Fruit fly (Drosophila melanogaster) whole organism, embryonic: Measurements from ENCODE around the gene Snx1.

Experiments used
- CG10979 ChIP-seq: fragments of 200-800 bp; sonication (Bioruptor generic); optimal IDR thresholded peaks from 2 replicates; lab custom pipeline; 2018; ENCODE audit warnings: missing biosample characterization, mild to moderate bottlenecking, missing genetic modification characterization, moderate library complexity
- CG11398 ChIP-seq: fragments of 200-800 bp; sonication (Bioruptor generic); optimal IDR thresholded peaks from 2 replicates; lab custom pipeline; 2016; ENCODE audit warnings: missing biosample characterization, missing genetic modification characterization
- CG11456 ChIP-seq: fragments of 200-800 bp; sonication (Bioruptor generic); IDR thresholded peaks from 3 replicates; pipeline ENCODE4 v1.3.6; 2022; ENCODE audit warnings: missing biosample characterization, missing genetic modification characterization
- CG12219 ChIP-seq: fragments of 200-800 bp; sonication (Bioruptor generic); optimal IDR thresholded peaks from 3 replicates; lab custom pipeline; 2018; ENCODE audit warnings: missing biosample characterization, mild to moderate bottlenecking, missing genetic modification characterization
- CG13296 ChIP-seq: fragments of 200-800 bp; sonication (Bioruptor generic); optimal IDR thresholded peaks from 3 replicates; lab custom pipeline; 2018; ENCODE audit warnings: missing biosample characterization, mild to moderate bottlenecking, missing genetic modification characterization
- CG1529 ChIP-seq: fragments of 200-800 bp; sonication (Bioruptor generic); optimal IDR thresholded peaks from 3 replicates; lab custom pipeline; 2018; ENCODE audit warnings: missing biosample characterization, missing genetic modification characterization
- CG17361 ChIP-seq: fragments of 200-800 bp; sonication (Bioruptor generic); IDR thresholded peaks from 3 replicates; pipeline ENCODE4 v1.3.6; 2022; ENCODE audit warnings: missing biosample characterization, missing genetic modification characterization
- CG18011 ChIP-seq: fragments of 200-800 bp; sonication (Bioruptor generic); optimal IDR thresholded peaks from 2 replicates; lab custom pipeline; 2017; ENCODE audit warnings: missing biosample characterization, missing genetic modification characterization, mild to moderate bottlenecking, moderate library complexity, missing genotype
- CG18476 ChIP-seq: fragments of 200-800 bp; sonication (Bioruptor generic); optimal IDR thresholded peaks from 2 replicates; lab custom pipeline; 2016; ENCODE audit warnings: missing biosample characterization, mild to moderate bottlenecking, missing genetic modification characterization
- CG2678 ChIP-seq: fragments of 200-800 bp; sonication (Bioruptor generic); optimal IDR thresholded peaks from 3 replicates; lab custom pipeline; 2019; ENCODE audit warnings: missing biosample characterization, mild to moderate bottlenecking, missing genetic modification characterization, moderate library complexity
- CG31365 ChIP-seq: fragments of 200-800 bp; sonication (Bioruptor generic); optimal IDR thresholded peaks from 2 replicates; lab custom pipeline; 2018; ENCODE audit warnings: missing biosample characterization, mild to moderate bottlenecking, missing genetic modification characterization
- CG32532 ChIP-seq: fragments of 200-800 bp; sonication (Bioruptor generic); IDR thresholded peaks from 2 replicates; pipeline ENCODE4 v1.3.6; 2022; ENCODE audit warnings: missing biosample characterization, missing genetic modification characterization
- CG6813 ChIP-seq: fragments of 200-800 bp; sonication (Bioruptor generic); optimal IDR thresholded peaks from 2 replicates; lab custom pipeline; 2017; ENCODE audit warnings: missing biosample characterization, missing genetic modification characterization, mild to moderate bottlenecking, moderate library complexity, missing genetic modification reagents
- CG8478 ChIP-seq: fragments of >200 bp; optimal IDR thresholded peaks from 2 replicates; lab custom pipeline; 2018
- Dll ChIP-seq: fragments of 200-800 bp; sonication (Bioruptor generic); IDR thresholded peaks from 4 replicates; pipeline ENCODE4 v1.3.6; 2022; ENCODE audit warnings: missing biosample characterization, missing genetic modification characterization; ENCODE audit not compliant: partially characterized antibody
- Dref ChIP-seq: fragments of 200-800 bp; sonication (Bioruptor generic); IDR thresholded peaks from 2 replicates; pipeline ENCODE4 v1.3.6; 2022; ENCODE audit warnings: missing biosample characterization, missing genetic modification characterization
- Drgx ChIP-seq: fragments of 200-800 bp; sonication (Bioruptor generic); IDR thresholded peaks from 2 replicates; pipeline ENCODE4 v1.3.6; 2022; ENCODE audit warnings: missing biosample characterization, missing genetic modification characterization
- Gug ChIP-seq: fragments of 200-800 bp; sonication (Bioruptor generic); IDR thresholded peaks from 4 replicates; pipeline ENCODE4 v1.3.6; 2022; ENCODE audit warnings: missing biosample characterization, missing genetic modification characterization
- Lim3 ChIP-seq: fragments of 200-800 bp; sonication (Bioruptor generic); IDR thresholded peaks from 2 replicates; pipeline ENCODE4 v1.3.6; 2022; ENCODE audit warnings: missing biosample characterization, missing genetic modification characterization
- Mad ChIP-seq: fragments of 200-800 bp; sonication (Bioruptor generic); optimal IDR thresholded peaks from 2 replicates; lab custom pipeline; 2016; ENCODE audit warnings: missing biosample characterization, missing genetic modification characterization
- Mes4 ChIP-seq: fragments of 200-800 bp; sonication (Bioruptor generic); optimal IDR thresholded peaks from 2 replicates; lab custom pipeline; 2016; ENCODE audit warnings: missing biosample characterization, missing genetic modification characterization
- Myb ChIP-seq: fragments of 200-800 bp; sonication (Bioruptor generic); optimal IDR thresholded peaks from 2 replicates; lab custom pipeline; 2016; ENCODE audit warnings: missing biosample characterization, missing genetic modification characterization
- Oaz ChIP-seq: fragments of 200-800 bp; sonication (Bioruptor generic); IDR thresholded peaks from 2 replicates; pipeline ENCODE4 v1.3.6; 2022; ENCODE audit warnings: missing biosample characterization, missing genetic modification characterization
- Ptx1 ChIP-seq: fragments of 200-800 bp; sonication (Bioruptor generic); IDR thresholded peaks from 2 replicates; pipeline ENCODE4 v1.3.6; 2022; ENCODE audit warnings: missing biosample characterization, missing genetic modification characterization
- Sry-β ChIP-seq: fragments of 200-800 bp; sonication (Bioruptor generic); optimal IDR thresholded peaks from 2 replicates; lab custom pipeline; 2018; ENCODE audit warnings: missing biosample characterization, mild to moderate bottlenecking, missing genetic modification characterization, moderate library complexity
- Xrp1 ChIP-seq: fragments of 200-800 bp; sonication (Bioruptor generic); IDR thresholded peaks from 2 replicates; pipeline ENCODE4 v1.3.6; 2022; ENCODE audit warnings: missing biosample characterization, missing genetic modification characterization
- cato ChIP-seq: fragments of 200-800 bp; sonication (Bioruptor generic); optimal IDR thresholded peaks from 2 replicates; lab custom pipeline; 2016; ENCODE audit warnings: missing biosample characterization, missing genetic modification characterization, borderline replicate concordance
- caup ChIP-seq: fragments of 200-800 bp; sonication (Bioruptor generic); optimal IDR thresholded peaks from 3 replicates; lab custom pipeline; 2017; ENCODE audit warnings: missing biosample characterization, mild to moderate bottlenecking, missing genetic modification characterization, moderate library complexity; ENCODE audit not compliant: severe bottlenecking
- dimm ChIP-seq: fragments of 200-800 bp; sonication (Bioruptor generic); IDR thresholded peaks from 2 replicates; pipeline ENCODE4 v1.3.6; 2022; ENCODE audit warnings: missing biosample characterization, missing genetic modification characterization
- fd64A ChIP-seq: fragments of 200-800 bp; sonication (Bioruptor generic); optimal IDR thresholded peaks from 3 replicates; lab custom pipeline; 2018; ENCODE audit warnings: missing biosample characterization, mild to moderate bottlenecking, missing genetic modification characterization
- gcm ChIP-seq: fragments of 200-800 bp; sonication (Bioruptor generic); optimal IDR thresholded peaks from 2 replicates; lab custom pipeline; 2019; ENCODE audit warnings: missing biosample characterization, mild to moderate bottlenecking, missing genetic modification characterization, moderate library complexity
- gem ChIP-seq: fragments of 200-800 bp; sonication (Bioruptor generic); optimal IDR thresholded peaks from 2 replicates; lab custom pipeline; 2019; ENCODE audit warnings: missing biosample characterization, mild to moderate bottlenecking, missing genetic modification characterization, moderate library complexity
- hb ChIP-seq: fragments of 200-800 bp; sonication (Bioruptor generic); IDR thresholded peaks from 3 replicates; pipeline ENCODE4 v1.3.6; 2022; ENCODE audit warnings: missing biosample characterization, missing genetic modification characterization; ENCODE audit not compliant: partially characterized antibody
- hbn ChIP-seq: fragments of 200-800 bp; sonication (Bioruptor generic); IDR thresholded peaks from 2 replicates; pipeline ENCODE4 v1.3.6; 2022; ENCODE audit warnings: missing biosample characterization, missing genetic modification characterization; ENCODE audit not compliant: partially characterized antibody
- jumu ChIP-seq: fragments of 200-800 bp; sonication (Bioruptor generic); optimal IDR thresholded peaks from 3 replicates; lab custom pipeline; 2016; ENCODE audit warnings: missing biosample characterization, missing genetic modification characterization
- kay ChIP-seq: fragments of 200-800 bp; sonication (Bioruptor generic); optimal IDR thresholded peaks from 2 replicates; lab custom pipeline; 2016; ENCODE audit warnings: missing biosample characterization, missing genetic modification characterization
- kni ChIP-seq: fragments of 200-800 bp; sonication (Bioruptor generic); optimal IDR thresholded peaks from 3 replicates; lab custom pipeline; 2017; ENCODE audit warnings: mild to moderate bottlenecking, missing biosample characterization, missing genetic modification reagents, missing genetic modification characterization
- nmo ChIP-seq: fragments of 200-800 bp; sonication (Bioruptor generic); optimal IDR thresholded peaks from 2 replicates; lab custom pipeline; 2018; ENCODE audit warnings: missing biosample characterization, mild to moderate bottlenecking, missing genetic modification characterization, moderate library complexity
- odd ChIP-seq: fragments of 200-800 bp; sonication (Bioruptor generic); optimal IDR thresholded peaks from 2 replicates; lab custom pipeline; 2017; ENCODE audit warnings: missing biosample characterization, mild to moderate bottlenecking, missing genetic modification characterization
- pan ChIP-seq, 4 experiments: fragments of >200 bp in 3 of 4; fragments of 200-800 bp in 1 of 4; sonication (Bioruptor generic) in 1 of 4; optimal IDR thresholded peaks in 3 of 4; IDR thresholded peaks in 1 of 4; 2 replicates each; pipeline versions ENCODE4 v1.3.6 to Lab custom; 2017 to 2022; ENCODE audit warnings: missing biosample characterization in 2 of 4, missing genetic modification characterization in 2 of 4, mixed read lengths in 1 of 4
- pb ChIP-seq: fragments of 200-800 bp; sonication (Bioruptor generic); optimal IDR thresholded peaks from 3 replicates; lab custom pipeline; 2016; ENCODE audit warnings: missing biosample characterization, missing genetic modification characterization
- prd ChIP-seq, 3 experiments: fragments of >200 bp in 2 of 3; fragments of 200-800 bp in 1 of 3; sonication (Bioruptor generic) in 1 of 3; optimal IDR thresholded peaks in 2 of 3; IDR thresholded peaks in 1 of 3; 2 replicates in 2 of 3; 3 replicates in 1 of 3; pipeline versions ENCODE4 v1.3.6 to Lab custom; 2017 to 2022; ENCODE audit warnings: missing biosample characterization in 1 of 3, missing genetic modification characterization in 1 of 3
- salm ChIP-seq: fragments of 200-800 bp; sonication (Bioruptor generic); optimal IDR thresholded peaks from 2 replicates; lab custom pipeline; 2018; ENCODE audit warnings: missing biosample characterization, mild to moderate bottlenecking, missing genetic modification characterization
- scrt ChIP-seq: fragments of 200-800 bp; sonication (Bioruptor generic); optimal IDR thresholded peaks from 2 replicates; lab custom pipeline; 2018; ENCODE audit warnings: missing biosample characterization, mild to moderate bottlenecking, missing genetic modification characterization, moderate library complexity
- sens ChIP-seq: fragments of 200-800 bp; sonication (Bioruptor generic); peaks from one replicate; lab custom pipeline; 2016; ENCODE audit warnings: missing biosample characterization, missing genetic modification characterization
- sqz ChIP-seq: fragments of 200-800 bp; sonication (Bioruptor generic); optimal IDR thresholded peaks from 3 replicates; lab custom pipeline; 2018; ENCODE audit warnings: missing biosample characterization, mild to moderate bottlenecking, missing genetic modification characterization
- stwl ChIP-seq: fragments of 200-800 bp; sonication (Bioruptor generic); optimal IDR thresholded peaks from 3 replicates; lab custom pipeline; 2018; ENCODE audit warnings: missing biosample characterization, mild to moderate bottlenecking, missing genetic modification characterization, moderate library complexity
- tio ChIP-seq: fragments of 200-800 bp; sonication (Bioruptor generic); optimal IDR thresholded peaks from 2 replicates; lab custom pipeline; 2017; ENCODE audit warnings: missing biosample characterization, missing genetic modification characterization, inconsistent platforms
- twi ChIP-seq: fragments of 200-800 bp; optimal IDR thresholded peaks from 2 replicates; lab custom pipeline; 2019; ENCODE audit warnings: missing biosample characterization, mild to moderate bottlenecking, missing genetic modification characterization, moderate library complexity
- z ChIP-seq: fragments of 200-800 bp; sonication (Bioruptor generic); IDR thresholded peaks from 3 replicates; pipeline ENCODE4 v1.3.6; 2022; ENCODE audit warnings: missing biosample characterization, missing genetic modification characterization

Snx1 gene

DNA sequence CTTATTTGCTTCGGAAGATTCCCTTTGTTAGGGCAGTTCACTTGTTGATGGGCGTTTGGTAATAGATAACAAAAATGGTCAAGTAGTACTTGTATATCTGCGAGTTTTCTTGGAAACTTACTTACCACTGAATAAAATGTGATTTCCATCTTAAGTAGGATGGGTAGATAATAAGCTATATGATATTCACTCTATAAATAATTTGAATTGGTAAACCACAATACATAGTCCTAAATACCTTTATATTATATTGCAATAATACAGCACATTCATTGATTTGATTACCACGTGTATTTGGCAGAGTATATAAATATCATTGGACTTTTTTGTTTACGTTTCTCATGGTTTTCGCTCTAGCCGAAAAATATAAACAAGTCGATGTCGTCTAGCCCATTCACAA lies 26.5 kb downstream of the Snx1 start (continued):
- TF ChIP-seq CG31365 (tag; lab: Kevin White, UChicago) (no peak), z (GFP tag; lab: Robert Waterston, UW) (no peak), CG13296 (GFP tag; lab: Kevin White, UChicago) (peak; percentile 69), hbn (GFP tag; lab: Robert Waterston, UW) (no peak), nmo (peak; percentile 70), sqz (GFP tag; lab: Kevin White, UChicago) (no peak), Mes4 (GFP tag; lab: Kevin White, UChicago) (no peak), stwl (tag; lab: Kevin White, UChicago) (no peak), CG11456 (GFP tag; lab: Robert Waterston, UW) (0 out of 3 replicates have a peak, but pooled peaks have one; percentile 62), gcm (GFP tag; lab: Kevin White, UChicago) (peak; percentile 3), CG6813 (GFP tag; lab: Kevin White, UChicago) (peak; percentile 30), sens (peak; percentile 88), CG2678 (tag; lab: Kevin White, UChicago) (peak; percentile 84), prd (optimal IDR thresholded peaks at IDR 0.05; lab: Kevin White, UChicago) (no peak), prd (GFP tag; IDR thresholded peaks at IDR 0.05; lab: Robert Waterston, UW) (no peak), kay (GFP tag; lab: Kevin White, UChicago) (peak; percentile 11), Gug (GFP tag; lab: Robert Waterston, UW) (peak; percentile 10; the same call in 1 of the 4 replicates), fd64A (no peak), Lim3 (GFP tag; lab: Robert Waterston, UW) (no peak), Sry-β (GFP tag; lab: Kevin White, UChicago) (no peak), Dref (GFP tag; lab: Robert Waterston, UW) (no peak), scrt (GFP tag; lab: Kevin White, UChicago) (peak; percentile 21), CG12219 (GFP tag; lab: Kevin White, UChicago) (peak; percentile 24), salm (tag; lab: Kevin White, UChicago) (peak; percentile 24), Drgx (GFP tag; lab: Robert Waterston, UW) (no peak), Ptx1 (GFP tag; lab: Robert Waterston, UW) (peak; percentile 82), CG10979 (tag; lab: Kevin White, UChicago) (peak; percentile 58), Mad (GFP tag; lab: Kevin White, UChicago) (peak; percentile 4), jumu (GFP tag; lab: Kevin White, UChicago) (peak; percentile 5), pb (GFP tag; lab: Kevin White, UChicago) (no peak), CG18476 (GFP tag; lab: Kevin White, UChicago) (peak; percentile 6), CG18011 (peak; percentile 38), twi (tag; lab: Kevin White, UChicago) (no peak), Xrp1 (GFP tag; lab: Robert Waterston, UW) (peak; percentile 39; the same call in 1 of the 2 replicates), kni (no peak), CG8478 (lab: Kevin White, UChicago) (no peak), CG1529 (GFP tag; lab: Kevin White, UChicago) (no peak), cato (GFP tag; lab: Kevin White, UChicago) (peak; percentile 10), pan (optimal IDR thresholded peaks at IDR 0.05; lab: Kevin White, UChicago) (no peak), pan (GFP tag; optimal IDR thresholded peaks at IDR 0.05 in 1 of 2, IDR thresholded peaks at IDR 0.05 in 1 of 2) (peak in 1 of 2 experiments; percentile 72), CG32532 (peak; percentile 58; the same call in 1 of the 2 replicates), odd (GFP tag; lab: Kevin White, UChicago) (peak; percentile 30), Oaz (GFP tag; lab: Robert Waterston, UW) (no peak; the same call in none of the 2 replicates), CG11398 (no peak), Myb (GFP tag; lab: Kevin White, UChicago) (peak; percentile 24), Dll (GFP tag; lab: Robert Waterston, UW) (no peak), caup (GFP tag; lab: Kevin White, UChicago) (peak; percentile 46), dimm (no peak), CG17361 (GFP tag; lab: Robert Waterston, UW) (peak; percentile 72; the same call in 2 of the 3 replicates), tio (peak; percentile 12), gem (tag; lab: Kevin White, UChicago) (peak; percentile 82), hb (no peak)
